Worm (Caenorhabditis elegans): ENCODE results near the gene W03F9.11.

The W03F9.11 gene

ce11 chrV:145694-146093 lies 4.5 kb upstream of the W03F9.11 start:
- TF ChIP-seq ama-1 (optimal IDR thresholded peaks at IDR 0.05) (no peak), F13C5.2 (tag; optimal IDR thresholded peaks at IDR 0.05) (no peak), pes-1 (GFP tag; IDR thresholded peaks at IDR 0.05) (no peak), hmbx-1 (tag; optimal IDR thresholded peaks at IDR 0.05) (no peak), ceh-36 (tag; optimal IDR thresholded peaks at IDR 0.05) (no peak), scrt-1 (GFP tag; IDR thresholded peaks at IDR 0.05) (no peak)

ce11 chrV:144794-145193 lies 3.6 kb upstream of the W03F9.11 start, which contains the start of gene srh-82:
Gene srh-82 (plus strand): TSS chrV:145094.
- TF ChIP-seq F13C5.2 (tag; optimal IDR thresholded peaks at IDR 0.05) (no peak), tbx-37 (GFP tag; conservative IDR thresholded peaks at IDR 0.05) (no peak), ama-1 (optimal IDR thresholded peaks at IDR 0.05) (no peak), pes-1 (GFP tag; IDR thresholded peaks at IDR 0.05) (no peak), hmbx-1 (tag; optimal IDR thresholded peaks at IDR 0.05) (no peak)

- TF ChIP-seq F13C5.2 (tag; optimal IDR thresholded peaks at IDR 0.05) (no peak), pes-1 (GFP tag; IDR thresholded peaks at IDR 0.05) (no peak), ceh-36 (tag; optimal IDR thresholded peaks at IDR 0.05) (no peak), aly-1 (tag; optimal IDR thresholded peaks at IDR 0.05) (no peak), flt-1 (GFP tag; IDR thresholded peaks at IDR 0.05) (no peak), scrt-1 (GFP tag; IDR thresholded peaks at IDR 0.05) (no peak), ets-7 (tag; optimal IDR thresholded peaks at IDR 0.05) (no peak), hmbx-1 (tag; optimal IDR thresholded peaks at IDR 0.05) (no peak), tbx-11 (GFP tag; IDR thresholded peaks at IDR 0.05) (no peak), B0310.2 (tag; optimal IDR thresholded peaks at IDR 0.05) (no peak), ama-1 (optimal IDR thresholded peaks at IDR 0.05) (no peak)
These were observed 2.6 kb downstream of the W03F9.11 start, which contains the start of gene W03F9.9 for ce11 chrV:138592-138991. Gene W03F9.9 (plus strand): TSS chrV:138892.

DNA sequence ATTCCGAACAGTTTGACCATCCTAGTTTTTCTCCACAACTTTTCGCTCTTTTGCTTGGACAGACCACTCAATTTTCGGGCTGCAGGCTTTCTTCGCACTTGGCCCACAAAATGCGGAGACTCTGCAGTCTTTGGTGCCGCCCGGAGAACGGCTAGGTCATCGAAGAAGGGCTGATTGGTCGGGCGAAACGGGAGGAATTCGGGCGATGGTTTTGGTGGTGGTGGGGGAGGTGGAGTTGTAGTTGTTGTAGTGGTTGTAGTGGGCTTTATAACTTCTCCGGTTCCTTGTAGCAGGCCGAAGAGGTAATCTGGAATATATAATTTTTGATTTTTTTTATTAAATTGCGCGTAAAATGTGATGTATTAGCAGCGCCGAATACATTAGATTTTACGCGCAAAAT lies 3.5 kb downstream of the W03F9.11 start:
- TF ChIP-seq pes-1 (GFP tag; IDR thresholded peaks at IDR 0.05) = no peak
- TF ChIP-seq B0310.2 (tag; optimal IDR thresholded peaks at IDR 0.05) = no peak
- no peak for TF ChIP-seq ets-7 (tag; optimal IDR thresholded peaks at IDR 0.05)

- no peak for TF ChIP-seq hmg-4 (GFP tag; optimal IDR thresholded peaks at IDR 0.05)
- no peak for TF ChIP-seq F13C5.2 (tag; optimal IDR thresholded peaks at IDR 0.05)
- TF ChIP-seq B0310.2 (tag; optimal IDR thresholded peaks at IDR 0.05) = no peak
- TF ChIP-seq ets-7 (tag; optimal IDR thresholded peaks at IDR 0.05) = no peak
- TF ChIP-seq aly-1 (tag; optimal IDR thresholded peaks at IDR 0.05) = no peak
- TF ChIP-seq tbx-37 (GFP tag; conservative IDR thresholded peaks at IDR 0.05) = no peak
- TF ChIP-seq pes-1 (GFP tag; IDR thresholded peaks at IDR 0.05) = no peak
- TF ChIP-seq ceh-36 (tag; optimal IDR thresholded peaks at IDR 0.05) = no peak
- TF ChIP-seq ceh-13 (GFP tag; optimal IDR thresholded peaks at IDR 0.05) = no peak
- no peak for TF ChIP-seq ama-1 (optimal IDR thresholded peaks at IDR 0.05)
- no peak for TF ChIP-seq hnd-1 (tag; optimal IDR thresholded peaks at IDR 0.05)
- TF ChIP-seq scrt-1 (GFP tag; IDR thresholded peaks at IDR 0.05) = no peak
These were observed 11.0 kb downstream of the W03F9.11 start for ce11 chrV:130186-130585.

DNA sequence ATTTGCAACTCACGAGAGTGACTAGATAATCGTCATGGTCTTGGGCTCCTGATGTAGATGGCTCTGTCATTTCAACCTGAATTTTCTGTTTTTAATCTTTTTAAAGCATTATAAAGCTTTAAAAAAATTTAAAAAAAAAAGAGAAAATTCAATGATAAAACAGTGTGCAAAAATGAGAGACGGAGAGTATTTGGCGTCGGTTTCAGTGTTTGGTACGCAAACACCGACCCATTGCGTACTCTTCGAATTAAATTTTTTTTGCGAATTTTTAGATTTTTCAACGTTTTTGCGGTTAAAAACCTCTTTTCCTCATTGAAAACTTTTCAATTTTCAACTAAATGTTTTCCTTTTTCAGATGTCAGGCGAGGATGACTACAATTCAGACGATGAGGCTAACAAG lies 13.3 kb downstream of the W03F9.11 start, which contains the start of the genes W03F9.2 and sftb-2:
Gene W03F9.2 (minus strand): TSS at position 153 of the 400 bp plus-strand sequence.
Gene sftb-2 (plus strand): TSS at position 356 of the 400 bp plus-strand sequence.
- TF ChIP-seq ama-1 (optimal IDR thresholded peaks at IDR 0.05) (no peak), hnd-1 (tag; optimal IDR thresholded peaks at IDR 0.05) (no peak), hmbx-1 (tag; optimal IDR thresholded peaks at IDR 0.05) (no peak), flt-1 (GFP tag; IDR thresholded peaks at IDR 0.05) (no peak), ceh-13 (GFP tag; optimal IDR thresholded peaks at IDR 0.05) (no peak), sea-1 (GFP tag; conservative IDR thresholded peaks at IDR 0.05) (no peak), B0310.2 (tag; optimal IDR thresholded peaks at IDR 0.05) (no peak), tbx-11 (GFP tag; IDR thresholded peaks at IDR 0.05) (no peak), ceh-36 (tag; optimal IDR thresholded peaks at IDR 0.05) (no peak), pes-1 (GFP tag; IDR thresholded peaks at IDR 0.05) (no peak)

DNA sequence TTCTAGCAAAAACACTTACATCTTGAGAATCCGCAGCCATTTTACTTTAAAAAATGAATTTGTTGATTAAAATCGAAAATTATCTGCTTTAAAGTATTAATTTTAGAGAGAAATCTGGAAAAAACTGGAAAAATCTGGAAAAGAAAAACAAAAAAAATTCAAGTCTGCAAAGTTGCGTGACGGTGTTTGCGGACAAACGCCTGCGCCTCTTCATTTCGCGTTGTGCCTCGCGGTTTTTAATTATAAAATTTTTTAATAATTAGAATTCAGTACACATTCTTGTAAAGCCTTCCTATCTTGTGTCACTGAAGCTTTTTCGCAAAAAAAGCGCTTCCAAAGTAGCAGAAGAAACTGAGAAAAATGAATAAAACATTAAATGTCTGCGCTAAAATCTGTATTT lies 14.5 kb downstream of the W03F9.11 start, which contains the start of gene W03F9.1:
Gene W03F9.1 (minus strand): TSS at position 109 of the 400 bp plus-strand sequence.
- peak; percentile 29 for TF ChIP-seq F13C5.2 (tag; optimal IDR thresholded peaks at IDR 0.05)
- TF ChIP-seq tra-4 (tag; optimal IDR thresholded peaks at IDR 0.05) = no peak
- peak; percentile 28 for TF ChIP-seq hmbx-1 (tag; optimal IDR thresholded peaks at IDR 0.05)
- 0 out of 2 replicates have a peak, but pooled peaks have one; percentile 14 for TF ChIP-seq pes-1 (GFP tag; IDR thresholded peaks at IDR 0.05)

DNA sequence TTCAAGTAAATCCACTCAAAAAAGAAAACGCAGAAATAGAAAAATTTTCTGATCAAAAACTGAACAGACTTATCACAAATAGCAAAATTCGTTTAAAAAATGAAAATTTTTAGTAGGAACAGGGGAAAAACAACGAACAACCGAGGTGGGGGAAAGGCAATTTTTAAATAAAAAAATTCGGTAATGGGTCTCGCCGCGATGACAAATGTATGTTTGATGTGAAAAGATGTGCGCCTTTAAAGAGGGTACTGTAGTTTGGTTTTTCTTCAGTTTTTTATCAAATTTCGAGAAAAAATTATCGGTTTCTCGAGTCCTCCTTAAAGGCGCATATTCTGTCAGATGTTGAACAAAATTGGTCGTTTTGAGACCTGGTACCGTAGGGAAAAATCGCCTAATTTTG lies 17.2 kb downstream of the W03F9.11 start:
- TF ChIP-seq tbx-37 (GFP tag; conservative IDR thresholded peaks at IDR 0.05) (no peak), flt-1 (GFP tag; IDR thresholded peaks at IDR 0.05) (no peak), ama-1 (optimal IDR thresholded peaks at IDR 0.05) (no peak), ets-7 (tag; optimal IDR thresholded peaks at IDR 0.05) (no peak), hmg-4 (GFP tag; optimal IDR thresholded peaks at IDR 0.05) (no peak), ceh-36 (tag; optimal IDR thresholded peaks at IDR 0.05) (no peak), sea-1 (GFP tag; conservative IDR thresholded peaks at IDR 0.05) (no peak), hmbx-1 (tag; optimal IDR thresholded peaks at IDR 0.05) (no peak), tbx-11 (GFP tag; IDR thresholded peaks at IDR 0.05) (no peak), B0310.2 (tag; optimal IDR thresholded peaks at IDR 0.05) (no peak), scrt-1 (GFP tag; IDR thresholded peaks at IDR 0.05) (no peak), ceh-13 (GFP tag; optimal IDR thresholded peaks at IDR 0.05) (no peak), pes-1 (GFP tag; IDR thresholded peaks at IDR 0.05) (no peak)

- no peak for TF ChIP-seq tbx-37 (GFP tag; conservative IDR thresholded peaks at IDR 0.05)
- no peak for TF ChIP-seq F13C5.2 (tag; optimal IDR thresholded peaks at IDR 0.05)
- TF ChIP-seq scrt-1 (GFP tag; IDR thresholded peaks at IDR 0.05) = no peak
- no peak for TF ChIP-seq ceh-36 (tag; optimal IDR thresholded peaks at IDR 0.05)
- no peak for TF ChIP-seq sea-1 (GFP tag; conservative IDR thresholded peaks at IDR 0.05)
- TF ChIP-seq tra-4 (tag; optimal IDR thresholded peaks at IDR 0.05) = no peak
- TF ChIP-seq ets-7 (tag; optimal IDR thresholded peaks at IDR 0.05) = no peak
- TF ChIP-seq hmg-4 (GFP tag; optimal IDR thresholded peaks at IDR 0.05) = no peak
- no peak for TF ChIP-seq pes-1 (GFP tag; IDR thresholded peaks at IDR 0.05)
- TF ChIP-seq ama-1 (optimal IDR thresholded peaks at IDR 0.05) = no peak
These were observed 17.6 kb downstream of the W03F9.11 start for ce11 chrV:123513-123912.
